Worm (Caenorhabditis elegans) whole organism, L3 larva: ENCODE results near the gene T16A9.3.

Experiments used
- R02D3.7 ChIP-seq: fragments of 150-350 bp; optimal IDR thresholded peaks from 2 replicates; lab custom pipeline; 2014; ENCODE audit warnings: missing biosample characterization, missing genetic modification characterization
- fos-1 ChIP-seq: fragments of 150-350 bp; optimal IDR thresholded peaks from 2 replicates; lab custom pipeline; 2014; ENCODE audit warnings: missing biosample characterization, missing genetic modification characterization
- nhr-28 ChIP-seq: fragments of 150-350 bp; optimal IDR thresholded peaks from 2 replicates; lab custom pipeline; 2014; ENCODE audit warnings: missing biosample characterization, missing genetic modification characterization
- tbx-2 ChIP-seq: sonication (generic microtip); optimal IDR thresholded peaks from 2 replicates; lab custom pipeline; 2016; ENCODE audit warnings: mild to moderate bottlenecking, missing genetic modification characterization, missing compliant biosample characterization
- unc-39 ChIP-seq: sonication (generic microtip); optimal IDR thresholded peaks from 4 replicates; lab custom pipeline; 2017; ENCODE audit warnings: missing biosample characterization, missing genetic modification characterization
- zag-1 ChIP-seq: fragments of 150-350 bp; optimal IDR thresholded peaks from 2 replicates; lab custom pipeline; 2014; ENCODE audit warnings: missing biosample characterization, missing genetic modification characterization

ce11 chrV:14167629-14168028 lies 37.7 kb upstream of the T16A9.3 start, which contains the start of gene ocam-1:
- TF ChIP-seq fos-1 (tag; lab: Kevin White, UChicago) (no peak), unc-39 (tag; lab: Kevin White, UChicago) (no peak), R02D3.7 (no peak), zag-1 (no peak), nhr-28 (tag; lab: Kevin White, UChicago) (no peak), tbx-2 (tag; lab: Kevin White, UChicago) (no peak)
